Fruit fly (Drosophila melanogaster): ENCODE measurements around the gene pan.

pan gene

DNA sequence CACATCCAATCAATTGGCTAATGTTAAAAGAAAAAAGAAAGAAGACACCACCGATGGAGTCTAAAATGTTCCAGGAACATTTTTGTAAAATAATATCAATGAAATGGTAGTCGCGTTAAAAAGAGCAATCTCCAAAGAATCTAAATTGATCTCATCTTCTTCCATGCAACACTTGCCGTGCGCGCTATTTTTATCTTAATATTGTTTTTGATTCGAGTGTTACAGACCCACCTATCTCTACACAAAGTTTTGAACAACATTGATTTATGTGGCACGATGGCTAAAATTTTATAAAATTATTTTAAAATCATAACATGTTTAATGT lies 25.2 kb upstream of the pan start:
- TF ChIP-seq rgr (GFP tag; optimal IDR thresholded peaks at IDR 0.05) = no peak
- no peak for TF ChIP-seq N (GFP tag; optimal IDR thresholded peaks at IDR 0.05)
- no peak for TF ChIP-seq Vsx2 (GFP tag; optimal IDR thresholded peaks at IDR 0.05; ENCODE audit: partially characterized antibody)
- TF ChIP-seq Dfd (GFP tag; optimal IDR thresholded peaks at IDR 0.05) = no peak
- no peak for TF ChIP-seq CG9705 (GFP tag; optimal IDR thresholded peaks at IDR 0.05)
- TF ChIP-seq lola (GFP tag; optimal IDR thresholded peaks at IDR 0.05) = no peak
- TF ChIP-seq Jra (GFP tag; optimal IDR thresholded peaks at IDR 0.05) = no peak

DNA sequence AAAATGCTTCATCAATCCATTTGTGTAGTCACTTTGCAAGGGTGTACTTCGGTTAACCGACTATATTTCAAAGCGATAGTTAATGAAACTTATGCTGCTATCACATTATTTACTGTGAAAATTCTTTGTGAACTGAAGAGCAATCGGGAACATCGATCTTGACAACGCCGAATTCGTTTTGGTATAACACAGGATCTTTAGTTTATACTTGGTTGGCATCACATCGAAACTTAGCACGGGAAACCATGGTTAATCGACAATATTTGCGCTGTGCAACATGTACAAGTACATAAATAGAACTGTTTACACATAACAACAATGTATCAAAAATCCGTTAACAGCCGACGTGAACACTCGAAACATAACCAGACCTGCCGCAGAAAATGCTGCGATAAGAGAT lies 24.3 kb upstream of the pan start:
- TF ChIP-seq ey (GFP tag; optimal IDR thresholded peaks at IDR 0.05) (no peak), Rel (GFP tag; optimal IDR thresholded peaks at IDR 0.05) (no peak), Rel (tag; optimal IDR thresholded peaks at IDR 0.05) (no peak), foxo (GFP tag; optimal IDR thresholded peaks at IDR 0.05) (no peak), woc (GFP tag; optimal IDR thresholded peaks at IDR 0.05) (no peak), Myc (optimal IDR thresholded peaks at IDR 0.05) (no peak), dmrt93B (GFP tag; optimal IDR thresholded peaks at IDR 0.05) (no peak), OdsH (GFP tag; optimal IDR thresholded peaks at IDR 0.05) (no peak), h (GFP tag; optimal IDR thresholded peaks at IDR 0.05) (no peak)

DNA sequence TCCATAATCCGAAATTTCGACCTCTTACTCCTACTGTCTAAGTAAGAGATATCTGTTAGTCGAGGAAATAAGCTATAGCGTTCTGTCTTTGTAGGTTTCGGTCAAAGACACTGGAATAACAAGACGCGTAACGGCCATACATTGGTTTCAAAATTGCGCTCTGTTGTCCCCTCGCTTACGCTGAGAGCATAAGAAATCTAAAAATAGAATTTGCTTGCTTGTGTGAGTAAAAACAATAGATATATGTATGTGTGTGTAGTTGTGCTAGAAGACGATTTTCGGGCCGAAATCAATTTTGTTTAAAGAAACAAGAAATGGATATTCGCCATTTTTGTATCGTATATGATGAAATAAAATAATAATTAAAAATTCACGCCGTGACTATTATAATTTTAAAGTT lies 22.6 kb upstream of the pan start:
- no peak for TF ChIP-seq usp (GFP tag; optimal IDR thresholded peaks at IDR 0.05)
- no peak for TF ChIP-seq ey (GFP tag; optimal IDR thresholded peaks at IDR 0.05)
- no peak for TF ChIP-seq psq (GFP tag; optimal IDR thresholded peaks at IDR 0.05)

DNA sequence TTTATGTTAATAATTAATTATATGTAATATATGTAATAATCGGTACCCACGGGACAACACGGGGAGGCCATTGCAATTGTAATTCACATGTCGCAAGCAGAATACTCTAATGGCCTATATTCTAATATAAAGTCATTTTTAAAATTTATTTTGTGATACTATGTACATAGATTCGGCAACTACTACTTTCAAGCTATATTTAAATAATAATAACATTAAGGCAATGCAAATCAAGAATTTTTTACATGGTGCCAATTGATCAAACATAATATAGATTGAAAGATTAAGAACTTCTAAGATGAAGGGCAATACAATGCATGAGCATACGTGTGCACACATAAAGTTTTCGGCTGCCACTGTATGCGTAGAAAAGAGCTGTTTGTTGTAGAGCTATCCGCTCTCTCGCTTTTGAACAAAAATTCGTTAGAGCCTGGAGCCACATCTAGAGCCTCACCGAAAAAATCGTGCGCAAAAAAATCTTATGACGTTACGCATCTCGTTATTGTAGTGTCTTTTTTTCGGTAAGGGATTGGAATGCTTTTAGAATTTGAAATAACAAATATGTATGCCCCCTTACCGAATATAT lies 22.1 kb upstream of the pan start:
- TF ChIP-seq dl (GFP tag; optimal IDR thresholded peaks at IDR 0.05; ENCODE audit: insufficient read depth in 1 of 2, partially characterized antibody in 2 of 2) = no peak
- no peak for TF ChIP-seq OdsH (GFP tag; optimal IDR thresholded peaks at IDR 0.05)
- TF ChIP-seq foxo (GFP tag; optimal IDR thresholded peaks at IDR 0.05) = no peak
- TF ChIP-seq psq (GFP tag; optimal IDR thresholded peaks at IDR 0.05) = no peak
- peak; percentile 87 for TF ChIP-seq Dfd (GFP tag; optimal IDR thresholded peaks at IDR 0.05)

DNA sequence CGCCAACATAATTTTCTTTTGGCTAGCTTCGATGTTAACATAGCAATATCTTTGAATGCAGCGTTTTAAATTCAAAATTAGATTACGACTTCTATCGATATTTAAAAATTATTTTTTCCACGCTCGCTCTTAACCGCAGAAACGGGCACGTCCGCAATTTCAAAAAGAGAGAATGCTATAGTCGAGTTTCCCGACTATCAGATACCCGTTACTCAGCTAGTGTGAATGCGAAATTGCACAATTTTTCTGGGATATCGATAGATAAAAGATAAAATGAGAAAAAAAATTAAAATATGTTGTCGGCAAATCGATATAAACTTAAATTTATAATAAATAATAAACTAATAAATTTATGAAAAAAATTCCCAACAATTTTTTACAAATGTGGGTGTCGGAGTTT lies 14.5 kb upstream of the pan start:
- TF ChIP-seq HLH106 (tag; optimal IDR thresholded peaks at IDR 0.05) (no peak), Dfd (GFP tag; optimal IDR thresholded peaks at IDR 0.05) (no peak), foxo (GFP tag; optimal IDR thresholded peaks at IDR 0.05) (no peak), pan (optimal IDR thresholded peaks at IDR 0.05) (peak; percentile 12), Mio (GFP tag; optimal IDR thresholded peaks at IDR 0.05) (no peak)

DNA sequence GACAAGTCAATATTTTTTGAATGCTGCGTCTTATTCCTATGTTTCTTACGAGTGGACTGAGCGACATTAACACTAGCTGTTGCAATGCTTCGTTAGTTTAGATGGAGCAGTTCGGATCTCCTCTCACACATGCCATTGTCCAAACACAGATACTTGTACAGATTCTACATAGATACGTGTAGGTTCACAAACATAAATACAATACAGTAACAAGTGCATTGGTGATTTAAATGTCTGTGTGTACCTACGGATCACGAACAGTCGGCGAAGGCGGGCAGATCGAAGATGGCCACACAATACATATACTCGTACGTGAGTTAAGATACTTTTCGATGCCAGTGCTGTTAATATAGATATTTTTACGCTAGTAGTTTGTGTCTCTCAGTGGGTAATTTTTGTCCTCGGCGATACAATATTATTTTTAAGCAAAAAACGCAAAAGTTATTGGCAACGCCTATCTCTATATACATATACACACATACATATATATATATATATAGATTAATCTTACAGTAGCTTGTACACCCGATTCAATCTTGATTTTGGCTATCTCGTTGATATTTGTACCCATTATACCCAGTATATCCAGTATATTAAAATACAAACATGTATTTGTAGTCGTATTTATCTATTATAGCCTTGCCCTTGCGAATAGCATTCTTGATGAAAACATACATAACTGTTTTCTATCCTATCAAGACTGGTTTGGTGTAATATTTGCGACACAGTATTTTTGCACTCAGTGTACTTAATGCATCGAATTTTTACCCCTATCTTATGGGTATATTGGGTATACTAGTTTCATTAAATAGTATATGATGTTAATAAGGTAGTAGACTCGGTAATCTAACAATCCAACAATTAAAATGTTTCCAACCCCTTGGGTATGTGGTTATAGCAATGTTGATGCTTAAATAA lies 12.6 kb upstream of the pan start, which contains the start of gene ci:
ci (minus strand) TSS at position 800 of the 918 bp plus-strand sequence.
- peak; percentile 59 for TF ChIP-seq woc (GFP tag; optimal IDR thresholded peaks at IDR 0.05)
- no peak for TF ChIP-seq ey (GFP tag; optimal IDR thresholded peaks at IDR 0.05)
- TF ChIP-seq br (GFP tag; optimal IDR thresholded peaks at IDR 0.05) = no peak
- TF ChIP-seq N (GFP tag; optimal IDR thresholded peaks at IDR 0.05) = peak; percentile 75
- no peak for TF ChIP-seq Sp1 (GFP tag; optimal IDR thresholded peaks at IDR 0.05)
- peak; percentile 15 for TF ChIP-seq Vsx2 (GFP tag; optimal IDR thresholded peaks at IDR 0.05; ENCODE audit: partially characterized antibody)
- peak; percentile 82 for TF ChIP-seq Myc (optimal IDR thresholded peaks at IDR 0.05)
- no peak for TF ChIP-seq Hr78 (GFP tag; optimal IDR thresholded peaks at IDR 0.05)
- TF ChIP-seq Jra (GFP tag; optimal IDR thresholded peaks at IDR 0.05) = peak; percentile 14
- TF ChIP-seq dl (GFP tag; optimal IDR thresholded peaks at IDR 0.05; ENCODE audit: insufficient read depth in 1 of 2, partially characterized antibody in 2 of 2) = peak in 1 of 2 experiments; percentile 16
- TF ChIP-seq Hr83 (GFP tag; optimal IDR thresholded peaks at IDR 0.05; ENCODE audit: poor library complexity, severe bottlenecking) = peak; percentile 67
- TF ChIP-seq fru (GFP tag; optimal IDR thresholded peaks at IDR 0.05) = peak; percentile 59
- peak; percentile 13 for TF ChIP-seq psq (GFP tag; optimal IDR thresholded peaks at IDR 0.05)
- peak; percentile 35 for TF ChIP-seq Dif (GFP tag; optimal IDR thresholded peaks at IDR 0.05; ENCODE audit: partially characterized antibody)
- TF ChIP-seq CrebA (GFP tag; optimal IDR thresholded peaks at IDR 0.05; ENCODE audit: borderline replicate concordance) = peak; percentile 73
- TF ChIP-seq sage (GFP tag; optimal IDR thresholded peaks at IDR 0.05) = no peak
- no peak for TF ChIP-seq Mio (GFP tag; optimal IDR thresholded peaks at IDR 0.05)
- TF ChIP-seq brk (GFP tag; optimal IDR thresholded peaks at IDR 0.05) = peak; percentile 13
- no peak for TF ChIP-seq pan (optimal IDR thresholded peaks at IDR 0.05)
- peak; percentile 46 for TF ChIP-seq Hnf4 (GFP tag; optimal IDR thresholded peaks at IDR 0.05)

All from whole organism, wandering third instar larva.